Fruit fly (Drosophila melanogaster): ENCODE data around the gene CG5921.

CG5921 gene

DNA sequence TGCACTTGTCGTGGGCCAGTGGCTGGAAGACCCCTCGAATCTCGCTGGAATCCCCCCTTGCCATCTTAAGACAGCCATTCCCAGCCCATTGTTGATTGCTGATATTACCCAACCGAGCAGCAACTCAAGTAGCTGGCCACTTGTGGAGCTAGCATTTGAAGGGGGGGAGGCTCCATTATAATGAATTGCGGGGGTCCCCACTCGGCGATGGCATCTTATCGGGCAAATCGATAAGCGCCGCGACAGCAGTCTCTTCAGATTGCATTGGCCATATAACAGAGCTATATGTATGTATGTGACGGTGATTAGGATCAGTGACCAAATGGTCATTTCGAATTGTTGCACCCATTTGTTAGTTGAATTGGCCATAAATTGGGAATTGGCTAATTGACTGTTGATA lies 11.5 kb downstream of the CG5921 start:
- TF ChIP-seq Myc (optimal IDR thresholded peaks at IDR 0.05) (no peak), ttk (optimal IDR thresholded peaks at IDR 0.05) (no peak), insv (optimal IDR thresholded peaks at IDR 0.05) (no peak), Sin3A (optimal IDR thresholded peaks at IDR 0.05) (no peak), h (optimal IDR thresholded peaks at IDR 0.05) (no peak), psq (optimal IDR thresholded peaks at IDR 0.05) (no peak)

DNA sequence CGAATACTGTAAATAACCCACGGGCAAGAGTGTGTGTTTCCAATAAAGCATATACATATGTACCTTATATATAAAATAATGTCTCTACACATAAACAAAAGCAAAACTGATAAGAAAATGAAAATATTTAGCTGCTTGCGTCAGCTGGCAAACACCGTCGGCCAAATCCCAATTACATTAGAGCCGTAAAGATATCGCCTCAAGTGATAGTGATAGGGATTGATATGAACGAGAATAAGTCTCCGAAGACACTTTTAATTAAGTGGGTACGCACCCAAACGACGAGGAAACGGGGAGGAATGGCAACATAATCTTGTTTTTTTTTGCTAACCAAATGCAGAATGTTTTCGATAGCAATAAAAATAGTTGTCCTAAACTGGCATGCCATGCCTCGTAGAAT lies 13.9 kb downstream of the CG5921 start:
- no peak for TF ChIP-seq psq (optimal IDR thresholded peaks at IDR 0.05)
- TF ChIP-seq ttk (optimal IDR thresholded peaks at IDR 0.05): no peak
- no peak for TF ChIP-seq Myc (optimal IDR thresholded peaks at IDR 0.05)
- TF ChIP-seq Sin3A (optimal IDR thresholded peaks at IDR 0.05): no peak
- TF ChIP-seq insv (optimal IDR thresholded peaks at IDR 0.05): no peak
- no peak for TF ChIP-seq h (optimal IDR thresholded peaks at IDR 0.05)

DNA sequence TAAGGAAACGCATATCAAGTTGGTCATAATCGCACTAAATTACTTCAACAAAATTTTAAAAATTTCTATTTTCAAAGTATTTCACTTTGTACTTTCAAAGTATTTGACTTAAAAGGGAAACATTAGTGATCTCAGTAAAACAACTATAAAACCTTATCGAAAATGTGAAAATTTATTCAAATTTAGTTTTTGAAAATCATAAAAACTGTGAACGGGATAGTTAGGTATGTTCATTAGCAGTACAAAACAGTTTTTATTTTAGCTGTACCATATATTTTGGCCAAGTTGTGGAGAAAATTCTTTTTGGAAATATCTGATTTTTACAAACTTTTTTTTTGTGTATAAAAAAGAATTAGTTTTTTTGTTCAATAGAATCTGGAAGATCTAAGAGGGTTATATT lies 15.7 kb downstream of the CG5921 start, which contains the start of gene CG43115:
Gene CG43115 (minus strand): TSS at position 101 of the 400 bp plus-strand sequence.
- TF ChIP-seq psq (optimal IDR thresholded peaks at IDR 0.05): no peak

DNA sequence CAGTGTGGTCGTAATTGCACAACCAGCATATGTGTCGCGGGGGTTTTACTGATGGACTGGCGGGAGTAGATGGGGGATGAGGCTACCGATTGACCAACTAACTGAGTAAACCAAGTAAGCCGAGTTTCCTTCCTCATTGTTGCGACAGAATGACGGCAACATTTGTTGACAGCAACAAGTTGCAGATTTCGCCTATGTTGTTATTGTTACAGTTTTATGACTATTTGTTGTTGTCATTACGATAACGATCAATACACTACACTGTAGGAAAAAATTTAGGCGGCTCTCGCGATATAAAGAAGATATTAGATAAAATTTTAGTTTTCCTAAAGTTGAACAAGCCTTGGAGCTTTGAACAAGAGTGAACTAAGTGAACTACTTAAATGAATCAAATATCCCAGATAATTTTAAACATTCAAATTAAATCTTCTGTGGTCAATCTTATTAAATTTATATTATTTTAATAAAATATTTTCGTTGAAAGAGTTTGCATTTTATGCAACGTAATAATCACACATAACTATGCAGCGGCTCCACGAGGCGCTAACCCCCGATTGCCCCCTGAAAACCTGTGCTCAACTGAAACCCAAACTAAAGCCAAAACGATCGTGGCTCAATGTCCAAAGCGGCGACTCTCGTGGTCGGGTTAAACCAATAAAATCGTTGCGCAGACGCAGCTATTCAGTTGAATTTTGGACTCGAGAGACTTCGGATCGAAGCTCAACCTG lies 16.8 kb downstream of the CG5921 start, which contains the start of gene CG5928:
Gene CG5928 (plus strand): TSS at position 678 of the 728 bp plus-strand sequence.
- TF ChIP-seq h (optimal IDR thresholded peaks at IDR 0.05) (no peak), ttk (optimal IDR thresholded peaks at IDR 0.05) (no peak), insv (optimal IDR thresholded peaks at IDR 0.05) (no peak), Sin3A (optimal IDR thresholded peaks at IDR 0.05) (no peak), Myc (optimal IDR thresholded peaks at IDR 0.05) (no peak), psq (optimal IDR thresholded peaks at IDR 0.05) (no peak)

DNA sequence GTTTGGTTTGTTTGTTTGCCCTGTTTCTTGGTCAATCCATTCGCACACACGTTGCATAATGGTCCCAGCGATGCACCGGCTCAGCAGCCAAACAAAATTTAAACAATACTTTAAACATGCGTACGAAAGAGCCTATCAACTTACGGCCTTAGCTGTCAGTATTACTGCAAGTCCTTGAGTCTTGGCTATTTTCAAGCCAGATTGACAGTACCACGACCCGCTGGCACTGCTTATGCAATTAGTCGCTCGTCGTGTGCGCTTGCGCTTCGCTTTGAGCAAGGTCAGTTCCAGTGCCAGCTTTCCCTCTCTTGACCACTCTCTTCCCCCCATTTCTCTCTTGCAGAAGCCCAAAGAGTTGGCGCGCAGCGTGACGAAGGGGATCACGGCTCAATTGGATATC lies 18.1 kb downstream of the CG5921 start:
- TF ChIP-seq ttk (optimal IDR thresholded peaks at IDR 0.05) (no peak), insv (optimal IDR thresholded peaks at IDR 0.05) (no peak), Sin3A (optimal IDR thresholded peaks at IDR 0.05) (no peak), h (optimal IDR thresholded peaks at IDR 0.05) (no peak), psq (optimal IDR thresholded peaks at IDR 0.05) (no peak), Myc (optimal IDR thresholded peaks at IDR 0.05) (no peak)

DNA sequence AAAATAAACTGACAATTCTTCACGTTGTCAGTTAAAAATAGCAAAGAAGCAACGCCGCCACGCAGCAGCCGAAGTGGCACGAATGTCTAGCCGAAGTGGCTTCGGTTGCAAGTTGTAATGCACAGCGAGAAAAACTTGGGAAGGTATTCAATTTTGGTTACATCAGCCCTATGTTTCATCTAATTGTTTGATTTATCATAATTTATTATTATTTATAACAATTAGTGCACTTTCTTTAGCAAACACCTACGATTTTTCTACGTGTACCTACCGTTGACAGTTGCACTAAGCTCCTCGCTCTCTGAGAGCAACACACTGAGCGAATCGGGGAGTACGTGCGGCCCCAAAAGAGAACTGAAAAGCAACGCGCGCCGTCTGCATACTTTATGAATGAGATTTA lies 24.2 kb downstream of the CG5921 start, which contains the start of gene Tsp5D:
Gene Tsp5D (minus strand): TSS at position 13 of the 400 bp plus-strand sequence.
- TF ChIP-seq insv (optimal IDR thresholded peaks at IDR 0.05): no peak

DNA sequence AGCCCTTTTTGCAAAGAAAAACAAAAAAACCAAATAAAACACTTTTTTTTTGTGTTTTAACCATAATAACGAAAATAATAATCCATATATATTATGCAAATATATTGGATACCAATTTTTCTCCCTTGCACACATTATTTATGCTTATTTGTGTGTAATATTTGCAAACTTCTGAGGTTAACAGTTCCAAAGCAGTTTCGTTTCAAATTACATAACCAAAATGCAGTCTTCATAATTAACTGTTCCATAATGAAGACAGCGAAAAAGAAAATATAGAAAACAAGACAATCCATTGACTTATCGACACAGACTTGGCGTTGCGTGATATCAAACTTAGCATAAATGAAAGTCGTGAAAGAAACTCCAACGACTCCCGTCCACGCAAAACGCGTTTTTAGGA lies 25.0 kb downstream of the CG5921 start:
- TF ChIP-seq Sin3A (optimal IDR thresholded peaks at IDR 0.05): no peak
- no peak for TF ChIP-seq h (optimal IDR thresholded peaks at IDR 0.05)
- TF ChIP-seq psq (optimal IDR thresholded peaks at IDR 0.05): no peak
- no peak for TF ChIP-seq ttk (optimal IDR thresholded peaks at IDR 0.05)
- no peak for TF ChIP-seq insv (optimal IDR thresholded peaks at IDR 0.05)

DNA sequence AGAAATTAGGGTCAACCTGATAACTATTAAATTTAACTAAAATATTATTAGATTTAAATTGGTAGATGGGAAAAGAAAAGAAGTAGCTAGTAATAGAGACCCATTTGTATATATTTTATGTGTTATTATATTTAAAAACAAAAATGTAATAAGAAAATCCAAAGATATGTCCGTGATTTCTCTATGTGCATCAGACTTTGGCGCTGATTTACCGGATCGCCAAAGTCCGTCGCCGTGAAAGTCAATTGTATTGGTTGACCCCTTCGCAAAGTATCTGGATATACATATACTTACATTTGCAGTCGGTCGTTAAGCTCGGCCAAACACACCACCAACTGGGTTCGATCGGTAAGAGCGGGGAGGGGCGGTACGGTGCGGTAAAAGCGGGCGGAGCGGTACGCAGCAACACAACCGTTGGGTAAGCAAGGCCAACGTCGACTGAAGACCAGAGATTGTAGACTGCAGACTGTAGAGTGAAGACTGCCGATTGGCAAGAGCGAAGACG lies 26.5 kb downstream of the CG5921 start:
- TF ChIP-seq Myc (optimal IDR thresholded peaks at IDR 0.05): no peak
- no peak for TF ChIP-seq psq (optimal IDR thresholded peaks at IDR 0.05)
- TF ChIP-seq h (optimal IDR thresholded peaks at IDR 0.05): no peak
- TF ChIP-seq Sin3A (optimal IDR thresholded peaks at IDR 0.05): no peak
- TF ChIP-seq insv (optimal IDR thresholded peaks at IDR 0.05): no peak
- no peak for TF ChIP-seq ttk (optimal IDR thresholded peaks at IDR 0.05)

DNA sequence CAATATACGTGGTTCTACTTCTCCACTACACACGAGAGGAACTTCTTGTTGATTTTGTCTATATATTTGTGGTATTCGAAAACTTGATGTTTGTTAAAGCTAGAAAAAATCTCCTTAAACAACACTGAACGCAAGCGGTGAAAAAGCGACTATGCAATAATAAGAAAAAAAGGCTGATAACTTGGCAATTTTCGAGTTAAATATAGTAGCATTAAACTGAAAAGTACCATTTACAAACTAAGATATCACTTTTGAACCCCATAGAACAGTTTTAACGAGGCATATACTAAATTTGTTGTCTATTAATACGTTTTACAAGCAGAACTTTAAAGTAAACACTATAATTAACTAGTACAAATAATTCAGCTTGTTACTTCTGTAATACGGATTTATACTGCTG lies 27.1 kb downstream of the CG5921 start, which contains the start of gene CG4666:
Gene CG4666 (minus strand): TSS at position 101 of the 400 bp plus-strand sequence.
- TF ChIP-seq Sin3A (optimal IDR thresholded peaks at IDR 0.05) (no peak), insv (optimal IDR thresholded peaks at IDR 0.05) (no peak), Myc (optimal IDR thresholded peaks at IDR 0.05) (no peak), ttk (optimal IDR thresholded peaks at IDR 0.05) (no peak), psq (optimal IDR thresholded peaks at IDR 0.05) (no peak), h (optimal IDR thresholded peaks at IDR 0.05) (no peak)

DNA sequence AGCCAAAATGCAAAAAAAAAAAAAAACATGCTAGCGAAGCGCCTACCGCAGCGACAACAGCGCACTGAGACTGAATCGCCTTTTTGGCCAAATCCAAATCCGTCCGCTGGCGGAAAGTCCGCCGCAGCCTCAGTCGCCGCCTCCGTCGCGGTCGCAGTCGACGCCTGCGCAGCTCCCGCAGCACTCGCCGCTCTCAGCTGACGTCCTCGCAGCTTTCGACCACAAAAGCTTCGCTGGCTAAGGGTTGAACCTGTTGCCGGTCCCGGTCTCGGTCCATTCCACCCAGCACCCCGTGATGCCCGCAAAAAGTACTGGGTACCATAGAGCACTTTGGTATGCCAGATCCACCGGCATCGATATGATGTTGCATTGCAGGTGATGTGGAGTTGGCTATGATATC lies 30.7 kb downstream of the CG5921 start, which contains the start of gene CG4660:
Gene CG4660 (minus strand): TSS at position 77 of the 400 bp plus-strand sequence.
- TF ChIP-seq ttk (optimal IDR thresholded peaks at IDR 0.05) (no peak), Myc (optimal IDR thresholded peaks at IDR 0.05) (no peak), h (optimal IDR thresholded peaks at IDR 0.05) (no peak), psq (optimal IDR thresholded peaks at IDR 0.05) (no peak), insv (optimal IDR thresholded peaks at IDR 0.05) (no peak), Sin3A (optimal IDR thresholded peaks at IDR 0.05) (no peak)

DNA sequence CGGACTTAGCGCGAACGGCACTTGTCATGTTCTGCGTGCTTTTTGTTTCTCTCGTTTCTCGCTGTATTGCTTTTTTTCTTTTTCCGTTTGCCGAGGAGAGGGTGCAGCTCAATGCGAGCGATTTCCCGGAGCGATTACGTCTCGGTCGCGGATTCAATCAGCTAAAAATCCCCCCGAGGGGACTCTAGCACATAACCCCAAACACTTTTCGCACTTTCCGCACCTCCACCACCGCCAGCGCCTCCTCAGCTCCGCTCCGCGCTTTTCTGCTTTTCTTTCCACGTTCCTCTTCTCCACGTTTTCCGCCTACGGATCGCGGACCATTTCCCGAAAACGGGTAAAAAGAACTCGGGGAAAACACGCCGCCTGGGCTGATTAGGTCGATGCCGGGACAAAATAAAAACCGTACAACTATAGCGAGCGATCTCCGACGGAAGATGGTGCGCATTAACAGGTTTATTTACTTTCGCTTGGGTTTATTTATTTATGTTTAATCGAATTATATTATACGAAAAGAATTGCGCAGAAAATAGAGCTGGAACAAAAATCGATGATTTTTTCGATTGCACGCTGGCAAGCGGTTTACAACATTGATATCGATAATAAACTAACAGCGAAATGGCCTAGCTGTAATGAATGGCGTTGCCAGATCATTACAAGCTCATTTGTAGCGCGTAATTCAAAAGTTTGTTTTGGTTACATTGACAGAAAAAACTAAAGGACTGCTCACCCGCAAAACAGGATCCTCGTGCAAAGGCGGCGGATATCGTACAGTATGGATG lies 39.2 kb downstream of the CG5921 start, which contains the start of gene raptor:
Gene raptor (minus strand): TSS at position 523 of the 782 bp plus-strand sequence.
- TF ChIP-seq psq (optimal IDR thresholded peaks at IDR 0.05) (no peak), Myc (optimal IDR thresholded peaks at IDR 0.05) (no peak), ttk (optimal IDR thresholded peaks at IDR 0.05) (no peak), h (optimal IDR thresholded peaks at IDR 0.05) (no peak), insv (optimal IDR thresholded peaks at IDR 0.05) (no peak), Sin3A (optimal IDR thresholded peaks at IDR 0.05) (no peak)
